Worm (Caenorhabditis elegans): ENCODE data around the gene ins-23.

DNA sequence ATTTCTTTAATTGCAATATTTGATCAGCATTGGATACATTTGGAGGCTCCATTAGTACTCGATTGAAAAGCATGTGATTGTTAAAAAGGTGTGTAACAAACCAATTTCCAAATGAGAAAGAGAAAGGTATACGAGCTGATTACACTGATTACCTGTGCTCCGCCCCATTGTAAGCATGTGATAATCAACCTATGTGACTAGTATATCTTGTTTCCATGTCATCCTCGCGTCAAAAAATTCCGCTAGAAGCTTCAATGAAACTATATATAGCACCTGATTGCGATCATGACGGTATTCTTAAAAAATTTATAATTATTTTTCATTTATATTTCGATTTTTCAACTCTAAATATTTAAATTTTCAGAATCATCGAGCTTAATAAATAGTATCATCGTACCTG, 2.5 kb downstream of the ins-23 start, which contains the start of gene M04D8.4:
- no peak for TF ChIP-seq ces-1 (GFP tag; optimal IDR thresholded peaks at IDR 0.05)
- TF ChIP-seq unc-62 (GFP tag; optimal IDR thresholded peaks at IDR 0.05) = no peak
- TF ChIP-seq nhr-76 (tag; optimal IDR thresholded peaks at IDR 0.05) = no peak
- no peak for TF ChIP-seq snpc-4 (tag; optimal IDR thresholded peaks at IDR 0.05)
- no peak for TF ChIP-seq pha-4 (tag; optimal IDR thresholded peaks at IDR 0.05)
- TF ChIP-seq ztf-11 (tag; optimal IDR thresholded peaks at IDR 0.05) = no peak
- TF ChIP-seq nhr-237 (tag; optimal IDR thresholded peaks at IDR 0.05) = no peak
- TF ChIP-seq elt-1 (tag; optimal IDR thresholded peaks at IDR 0.05; ENCODE audit: borderline replicate concordance, insufficient read depth) = no peak
- TF ChIP-seq bed-3 (GFP tag; optimal IDR thresholded peaks at IDR 0.05) = no peak
- TF ChIP-seq drap-1 (GFP tag; optimal IDR thresholded peaks at IDR 0.05) = no peak
- TF ChIP-seq lin-13 (tag; optimal IDR thresholded peaks at IDR 0.05) = no peak
